Fruit fly (Drosophila melanogaster): Measurements from ENCODE around the gene Kul.

DNA sequence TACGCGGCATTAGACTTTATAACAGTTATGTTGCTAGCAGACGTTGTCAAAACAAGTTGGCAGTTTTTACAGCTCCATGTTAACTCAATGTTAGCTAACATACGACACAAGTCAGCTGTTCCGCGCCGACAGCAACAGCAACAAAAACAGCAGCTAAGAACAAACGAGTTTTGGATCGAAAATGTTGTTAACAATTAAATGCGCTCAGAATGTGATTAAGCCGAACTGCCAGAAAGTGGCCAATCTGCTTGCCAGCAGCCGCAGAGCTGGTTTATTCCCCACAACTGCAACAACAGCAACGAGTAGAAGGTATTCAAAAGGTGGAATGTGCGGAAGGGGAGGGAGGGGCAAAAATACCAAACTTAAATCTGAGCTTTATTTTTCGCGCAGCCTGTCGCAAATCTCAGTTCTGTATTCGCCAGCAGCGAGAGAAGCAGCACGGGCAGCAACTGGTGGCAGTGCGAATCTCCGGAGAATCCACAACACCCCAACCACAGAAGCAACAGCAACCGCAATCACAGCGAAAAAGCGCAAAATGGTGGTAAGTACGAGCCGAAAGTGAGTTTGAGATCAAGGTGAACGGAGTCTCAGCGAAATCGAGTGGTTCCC lies 2.5 kb upstream of the Kul start, which contains the start of gene Pcd:
- TF ChIP-seq EcR (GFP tag; optimal IDR thresholded peaks at IDR 0.05) (peak; percentile 24), rn (GFP tag; IDR thresholded peaks at IDR 0.05) (no peak), Pif1A (GFP tag; optimal IDR thresholded peaks at IDR 0.05) (no peak), CG14655 (GFP tag; optimal IDR thresholded peaks at IDR 0.05) (no peak), gl (tag; optimal IDR thresholded peaks at IDR 0.05) (no peak), CG4496 (GFP tag; IDR thresholded peaks at IDR 0.05) (0 out of 3 replicates have a peak, but pooled peaks have one; percentile 52), CG8301 (tag; optimal IDR thresholded peaks at IDR 0.05) (no peak), Snoo (tag; optimal IDR thresholded peaks at IDR 0.05) (no peak), D1 (tag; optimal IDR thresholded peaks at IDR 0.05) (no peak), CG12605 (GFP tag; IDR thresholded peaks at IDR 0.05) (peak; percentile 62; the same call in 1 of the 2 replicates), CG15710 (tag; optimal IDR thresholded peaks at IDR 0.05) (no peak), CG34367 (tag; optimal IDR thresholded peaks at IDR 0.05) (no peak), fd96Ca (GFP tag; IDR thresholded peaks at IDR 0.05) (no peak), Ets98B (GFP tag; IDR thresholded peaks at IDR 0.05) (peak; percentile 34; the same call in 1 of the 2 replicates)

All from whole organism, pupa.